Worm (Caenorhabditis elegans) whole organism, young adult: Measurements from ENCODE around the gene T09F3.5.

ENCODE experiments used
- B0336.3 ChIP-seq: fragments of 200-800 bp; sonication (Bioruptor generic); IDR thresholded peaks from 2 replicates; pipeline ENCODE4 v1.3.6; 2022; ENCODE audit warnings: missing genetic modification characterization, missing compliant biosample characterization
- D2030.7 ChIP-seq: fragments of 200-800 bp; sonication (Bioruptor generic); IDR thresholded peaks from 2 replicates; pipeline ENCODE4 v1.3.6; 2022; ENCODE audit warnings: missing genetic modification reagents, missing genetic modification characterization, missing compliant biosample characterization
- F49E8.2 ChIP-seq: sonication (generic microtip); optimal IDR thresholded peaks from 3 replicates; lab custom pipeline; 2017; ENCODE audit warnings: missing genetic modification characterization, mild to moderate bottlenecking, missing compliant biosample characterization, antibody characterized with exemption, moderate library complexity; ENCODE audit not compliant: insufficient read depth
- F52B5.7 ChIP-seq: sonication (generic microtip); optimal IDR thresholded peaks from 2 replicates; lab custom pipeline; 2016; ENCODE audit warnings: mild to moderate bottlenecking, missing genetic modification characterization, missing compliant biosample characterization
- Y79H2A.3 ChIP-seq: fragments of 200-800 bp; sonication (Bioruptor generic); conservative IDR thresholded peaks from 2 replicates; pipeline ENCODE4 v1.3.6; 2022; ENCODE audit warnings: missing genetic modification reagents, missing genetic modification characterization, missing compliant biosample characterization
- ama-1 ChIP-seq, 3 experiments: fragments of 150-350 bp in 1 of 3; sonication (generic microtip) in 2 of 3; optimal IDR thresholded peaks; 2 replicates each; lab custom pipeline; 2014 to 2018; ENCODE audit warnings: missing biosample characterization in 2 of 3, missing genetic modification characterization in 2 of 3, missing genetic modification reagents in 2 of 3
- aptf-2 ChIP-seq: fragments of 200-800 bp; sonication (Bioruptor generic); conservative IDR thresholded peaks from 2 replicates; pipeline ENCODE4 v1.3.6; 2022; ENCODE audit warnings: missing genetic modification reagents, missing genetic modification characterization, missing compliant biosample characterization
- atf-7 ChIP-seq: sonication (generic microtip); optimal IDR thresholded peaks from 2 replicates; lab custom pipeline; 2017; ENCODE audit warnings: mild to moderate bottlenecking, missing genetic modification characterization, missing compliant biosample characterization
- athp-1 ChIP-seq: sonication (generic microtip); optimal IDR thresholded peaks from 2 replicates; lab custom pipeline; 2017; ENCODE audit warnings: mild to moderate bottlenecking, missing genetic modification characterization, missing compliant biosample characterization
- attf-5 ChIP-seq: fragments of 200-800 bp; sonication (Bioruptor generic); optimal IDR thresholded peaks from 2 replicates; lab custom pipeline; 2018; ENCODE audit warnings: mild to moderate bottlenecking, missing genetic modification characterization, missing compliant biosample characterization
- bed-2 ChIP-seq: fragments of 200-800 bp; sonication (Bioruptor generic); IDR thresholded peaks from 2 replicates; pipeline ENCODE4 v1.3.6; 2022; ENCODE audit warnings: missing genetic modification reagents, missing genetic modification characterization, missing compliant biosample characterization
- ceh-91 ChIP-seq: fragments of 200-800 bp; sonication (Bioruptor generic); IDR thresholded peaks from 2 replicates; pipeline ENCODE4 v1.3.6; 2022; ENCODE audit warnings: missing genetic modification reagents, missing genetic modification characterization, missing compliant biosample characterization
- chd-7 ChIP-seq: sonication (generic microtip); optimal IDR thresholded peaks from 2 replicates; lab custom pipeline; 2016; ENCODE audit warnings: mild to moderate bottlenecking, missing genetic modification characterization, moderate library complexity, missing compliant biosample characterization
- die-1 ChIP-seq: sonication (generic microtip); optimal IDR thresholded peaks from 2 replicates; lab custom pipeline; 2016; ENCODE audit warnings: missing genotype, mild to moderate bottlenecking, missing genetic modification characterization, missing compliant biosample characterization
- dox-1 ChIP-seq: fragments of 200-800 bp; sonication (Bioruptor generic); IDR thresholded peaks from 2 replicates; pipeline ENCODE4 v1.3.6; 2022; ENCODE audit warnings: missing genetic modification reagents, missing genetic modification characterization, missing compliant biosample characterization
- egl-18 ChIP-seq: fragments of 200-800 bp; sonication (Bioruptor generic); IDR thresholded peaks from 2 replicates; pipeline ENCODE4 v1.3.6; 2022; ENCODE audit warnings: missing genetic modification reagents, missing genetic modification characterization, missing compliant biosample characterization
- egl-44 ChIP-seq: fragments of 200-800 bp; sonication (Bioruptor generic); IDR thresholded peaks from 2 replicates; pipeline ENCODE4 v1.3.6; 2022; ENCODE audit warnings: missing genetic modification reagents, missing genetic modification characterization, missing compliant biosample characterization
- ets-4 ChIP-seq: fragments of 200-800 bp; sonication (Bioruptor generic); optimal IDR thresholded peaks from 2 replicates; lab custom pipeline; 2018; ENCODE audit warnings: mild to moderate bottlenecking, missing genetic modification characterization, missing compliant biosample characterization
- him-1 ChIP-seq: sonication (generic microtip); optimal IDR thresholded peaks from 2 replicates; lab custom pipeline; 2016; ENCODE audit warnings: missing genotype, missing genetic modification reagents, missing genetic modification characterization, missing compliant biosample characterization
- hmg-1.2 ChIP-seq: fragments of 200-800 bp; sonication (Bioruptor generic); IDR thresholded peaks from 2 replicates; pipeline ENCODE4 v1.3.6; 2022; ENCODE audit warnings: missing genetic modification reagents, missing genetic modification characterization, missing compliant biosample characterization
- hsf-1 ChIP-seq: fragments of 200-800 bp; sonication (Bioruptor generic); IDR thresholded peaks from 2 replicates; pipeline ENCODE4 v1.3.6; 2022; ENCODE audit warnings: missing genetic modification reagents, missing genetic modification characterization, missing compliant biosample characterization
- let-526 ChIP-seq: fragments of 200-800 bp; sonication (Bioruptor generic); IDR thresholded peaks from 2 replicates; pipeline ENCODE4 v1.3.6; 2022; ENCODE audit warnings: missing genetic modification reagents, missing genetic modification characterization, missing compliant biosample characterization
- let-607 ChIP-seq, 2 experiments: fragments of 200-800 bp in 1 of 2; sonication (Bioruptor generic) in 1 of 2; sonication (generic microtip) in 1 of 2; optimal IDR thresholded peaks; 2 replicates each; lab custom pipeline; 2016 to 2018; ENCODE audit warnings: mild to moderate bottlenecking in 2 of 2, missing compliant biosample characterization in 2 of 2, missing genetic modification characterization in 2 of 2, moderate library complexity in 2 of 2, missing genotype in 1 of 2
- lin-35 ChIP-seq, 3 experiments: fragments of 150-350 bp in 2 of 3; sonication (generic microtip) in 1 of 3; optimal IDR thresholded peaks; 2 replicates each; lab custom pipeline; 2014 to 2018; ENCODE audit warnings: missing biosample characterization in 3 of 3, missing genetic modification characterization in 3 of 3, missing genetic modification reagents in 3 of 3
- lin-40 ChIP-seq: sonication (generic microtip); optimal IDR thresholded peaks from 2 replicates; lab custom pipeline; 2016; ENCODE audit warnings: missing genetic modification characterization, mild to moderate bottlenecking, missing compliant biosample characterization, missing genotype, missing genetic modification reagents
- lin-54 ChIP-seq: fragments of 200-800 bp; sonication (Bioruptor generic); optimal IDR thresholded peaks from 2 replicates; lab custom pipeline; 2018; ENCODE audit warnings: mild to moderate bottlenecking, missing genetic modification characterization, missing compliant biosample characterization
- lir-1 ChIP-seq: fragments of 200-800 bp; sonication (Bioruptor generic); conservative IDR thresholded peaks from 2 replicates; pipeline ENCODE4 v1.3.6; 2022; ENCODE audit warnings: missing genetic modification reagents, missing genetic modification characterization, missing compliant biosample characterization
- lsl-1 ChIP-seq: fragments of 200-800 bp; sonication (Bioruptor generic); optimal IDR thresholded peaks from 2 replicates; lab custom pipeline; 2018; ENCODE audit warnings: mild to moderate bottlenecking, missing genetic modification characterization, moderate library complexity, missing compliant biosample characterization
- madf-10 ChIP-seq: sonication (generic microtip); optimal IDR thresholded peaks from 2 replicates; lab custom pipeline; 2016; ENCODE audit warnings: mild to moderate bottlenecking, missing genetic modification characterization, missing compliant biosample characterization
- madf-3 ChIP-seq: fragments of 200-800 bp; sonication (Bioruptor generic); IDR thresholded peaks from 2 replicates; pipeline ENCODE4 v1.3.6; 2022; ENCODE audit warnings: missing genetic modification reagents, missing genetic modification characterization, missing compliant biosample characterization
- madf-6 ChIP-seq: fragments of 200-800 bp; sonication (Bioruptor generic); IDR thresholded peaks from 2 replicates; pipeline ENCODE4 v1.3.6; 2022; ENCODE audit warnings: missing genetic modification reagents, missing genetic modification characterization, missing compliant biosample characterization
- mcd-1 ChIP-seq: fragments of 200-800 bp; sonication (Bioruptor generic); IDR thresholded peaks from 2 replicates; pipeline ENCODE4 v1.3.6; 2022; ENCODE audit warnings: missing genetic modification reagents, missing genetic modification characterization, missing compliant biosample characterization
- mes-4 ChIP-seq: sonication (generic microtip); optimal IDR thresholded peaks from 2 replicates; lab custom pipeline; 2016; ENCODE audit warnings: missing genotype, missing genetic modification characterization, missing compliant biosample characterization
- nfyb-1 ChIP-seq: fragments of 200-800 bp; sonication (Bioruptor generic); IDR thresholded peaks from 2 replicates; pipeline ENCODE4 v1.3.6; 2022; ENCODE audit warnings: missing genetic modification reagents, missing genetic modification characterization, missing compliant biosample characterization
- nhr-27 ChIP-seq: fragments of 200-800 bp; sonication (Bioruptor generic); optimal IDR thresholded peaks from 2 replicates; lab custom pipeline; 2018; ENCODE audit warnings: mild to moderate bottlenecking, missing genetic modification characterization, moderate library complexity, missing compliant biosample characterization
- pbrm-1 ChIP-seq: fragments of 200-800 bp; sonication (Bioruptor generic); IDR thresholded peaks from 2 replicates; pipeline ENCODE4 v1.3.6; 2022; ENCODE audit warnings: missing genetic modification reagents, missing genetic modification characterization, missing compliant biosample characterization
- pha-4 ChIP-seq: fragments of 150-350 bp; sonication (generic microtip); optimal IDR thresholded peaks from 2 replicates; lab custom pipeline; 2014; ENCODE audit warnings: missing biosample characterization, missing genetic modification reagents, missing genetic modification characterization
- rpc-1 ChIP-seq, 2 experiments: fragments of 150-350 bp in 1 of 2; sonication (generic microtip) in 1 of 2; optimal IDR thresholded peaks; 2 replicates each; lab custom pipeline; 2014 to 2018; ENCODE audit warnings: missing biosample characterization in 1 of 2, missing genetic modification characterization in 1 of 2, missing genetic modification reagents in 1 of 2, missing genotype in 1 of 2
- somi-1 ChIP-seq: fragments of 200-800 bp; sonication (Bioruptor generic); optimal IDR thresholded peaks from 2 replicates; lab custom pipeline; 2018; ENCODE audit warnings: mild to moderate bottlenecking, missing genetic modification characterization, missing compliant biosample characterization
- tbp1 ChIP-seq: fragments of 200-800 bp; sonication (Bioruptor generic); optimal IDR thresholded peaks from 2 replicates; lab custom pipeline; 2018; ENCODE audit warnings: mild to moderate bottlenecking, missing genetic modification characterization, missing compliant biosample characterization
- tlf-1 ChIP-seq: fragments of 200-800 bp; sonication (Bioruptor generic); optimal IDR thresholded peaks from 2 replicates; lab custom pipeline; 2018; ENCODE audit warnings: mild to moderate bottlenecking, missing genetic modification characterization, missing compliant biosample characterization
- zfh-2 ChIP-seq: fragments of 200-800 bp; sonication (Bioruptor generic); conservative IDR thresholded peaks from 2 replicates; pipeline ENCODE4 v1.3.6; 2022; ENCODE audit warnings: missing genetic modification reagents, missing genetic modification characterization, missing compliant biosample characterization
- ztf-18 ChIP-seq: sonication (generic microtip); optimal IDR thresholded peaks from 2 replicates; lab custom pipeline; 2016; ENCODE audit warnings: missing genotype, mild to moderate bottlenecking, missing genetic modification characterization, missing compliant biosample characterization
- ztf-22 ChIP-seq: fragments of 200-800 bp; sonication (Bioruptor generic); optimal IDR thresholded peaks from 2 replicates; lab custom pipeline; 2018; ENCODE audit warnings: mild to moderate bottlenecking, missing genetic modification characterization, moderate library complexity, missing compliant biosample characterization
- ztf-26 ChIP-seq: sonication (generic microtip); optimal IDR thresholded peaks from 2 replicates; lab custom pipeline; 2017; ENCODE audit warnings: missing genetic modification characterization, missing compliant biosample characterization
- ztf-28 ChIP-seq: fragments of 200-800 bp; sonication (Bioruptor generic); IDR thresholded peaks from 2 replicates; pipeline ENCODE4 v1.3.6; 2022; ENCODE audit warnings: missing genetic modification reagents, missing genetic modification characterization, missing compliant biosample characterization
- ztf-3 ChIP-seq: fragments of 200-800 bp; sonication (Bioruptor generic); optimal IDR thresholded peaks from 2 replicates; lab custom pipeline; 2018; ENCODE audit warnings: mild to moderate bottlenecking, missing genetic modification characterization, missing compliant biosample characterization

The T09F3.5 gene

DNA sequence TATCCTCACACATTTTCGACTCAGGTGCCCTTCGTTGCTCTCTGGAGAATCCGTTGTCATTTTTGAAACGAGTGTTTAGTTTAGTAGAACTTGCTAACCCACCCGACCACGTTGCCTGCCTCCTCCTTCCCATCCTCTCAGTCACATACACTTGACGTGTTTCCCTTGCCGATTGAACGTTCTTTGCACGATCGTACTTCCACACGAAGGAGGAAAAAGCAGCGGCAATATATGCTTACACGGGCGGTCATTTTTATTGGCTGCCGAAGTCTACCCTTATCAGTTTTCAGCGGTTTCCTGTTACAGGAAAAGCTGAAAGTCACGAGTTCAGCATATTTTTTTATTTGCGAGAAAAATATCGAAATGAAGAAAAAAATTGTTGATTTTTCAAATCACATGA lies 6.9 kb upstream of the T09F3.5 start:
- TF ChIP-seq nhr-27 (tag; lab: Kevin White, UChicago), result no peak
- TF ChIP-seq attf-5 (GFP tag; lab: Kevin White, UChicago), result peak; percentile 23
- TF ChIP-seq hsf-1 (GFP tag; lab: Robert Waterston, UW), result no peak
- TF ChIP-seq ztf-22 (GFP tag; lab: Kevin White, UChicago), result peak; percentile 23
- no peak for TF ChIP-seq lsl-1 (GFP tag; lab: Kevin White, UChicago)
- TF ChIP-seq madf-3 (GFP tag; lab: Robert Waterston, UW), result no peak
- no peak for TF ChIP-seq rpc-1 (optimal IDR thresholded peaks at IDR 0.05; lab: Kevin White, UChicago)
- TF ChIP-seq rpc-1 (tag; optimal IDR thresholded peaks at IDR 0.05; lab: Kevin White, UChicago), result no peak
- peak; percentile 32 for TF ChIP-seq lin-54
- TF ChIP-seq hmg-1.2 (GFP tag; lab: Robert Waterston, UW), result no peak
- no peak for TF ChIP-seq pha-4
- TF ChIP-seq die-1 (tag; lab: Kevin White, UChicago), result no peak
- peak; percentile 9 for TF ChIP-seq tlf-1 (GFP tag; lab: Kevin White, UChicago)
- TF ChIP-seq nfyb-1, result peak; percentile 83; the same call in 1 of the 2 replicates
- no peak for TF ChIP-seq Y79H2A.3 (GFP tag; lab: Robert Waterston, UW)
- peak; percentile 57 for TF ChIP-seq ets-4
- TF ChIP-seq aptf-2 (GFP tag; lab: Robert Waterston, UW), result no peak
- TF ChIP-seq bed-2 (GFP tag; lab: Robert Waterston, UW), result no peak
- peak; percentile 36 for TF ChIP-seq atf-7 (tag; lab: Kevin White, UChicago)
- 0 out of 2 replicates have a peak, but pooled peaks have one; percentile 40 for TF ChIP-seq B0336.3 (GFP tag; lab: Robert Waterston, UW)
- TF ChIP-seq madf-10 (tag; lab: Kevin White, UChicago), result peak; percentile 41
- TF ChIP-seq madf-6 (GFP tag; lab: Robert Waterston, UW), result 0 out of 2 replicates have a peak, but pooled peaks have one; percentile 15
- no peak for TF ChIP-seq ztf-3 (GFP tag; lab: Kevin White, UChicago)
- no peak for TF ChIP-seq athp-1
- peak; percentile 47 for TF ChIP-seq somi-1
- TF ChIP-seq pbrm-1 (GFP tag; lab: Robert Waterston, UW), result 0 out of 2 replicates have a peak, but pooled peaks have one; percentile 13
- TF ChIP-seq egl-44 (GFP tag; lab: Robert Waterston, UW), result 0 out of 2 replicates have a peak, but pooled peaks have one; percentile 24
- no peak for TF ChIP-seq chd-7
- no peak for TF ChIP-seq egl-18 (GFP tag; lab: Robert Waterston, UW)
- TF ChIP-seq mes-4 (tag; lab: Kevin White, UChicago), result no peak
- 0 out of 2 replicates have a peak, but pooled peaks have one; percentile 22 for TF ChIP-seq zfh-2 (GFP tag; lab: Robert Waterston, UW)
- no peak for TF ChIP-seq F52B5.7 (tag; lab: Kevin White, UChicago)
- TF ChIP-seq ztf-26, result no peak
- TF ChIP-seq lin-35 (GFP tag; optimal IDR thresholded peaks at IDR 0.05; lab: Kevin White, UChicago), result peak in 1 of 3 experiments; percentile 22
- no peak for TF ChIP-seq lir-1
- TF ChIP-seq tbp1 (GFP tag; lab: Kevin White, UChicago), result peak; percentile 35
- peak; percentile 66 to 71 for TF ChIP-seq let-607 (tag; optimal IDR thresholded peaks at IDR 0.05; lab: Kevin White, UChicago)
- TF ChIP-seq let-526 (GFP tag; lab: Robert Waterston, UW), result peak; percentile 56; the same call in 1 of the 2 replicates
- peak; percentile 23 for TF ChIP-seq ama-1 (optimal IDR thresholded peaks at IDR 0.05; lab: Kevin White, UChicago)
- TF ChIP-seq ama-1 (GFP tag; optimal IDR thresholded peaks at IDR 0.05; lab: Kevin White, UChicago), result no peak
- no peak for TF ChIP-seq F49E8.2
- no peak for TF ChIP-seq ztf-28 (GFP tag; lab: Robert Waterston, UW)
- TF ChIP-seq D2030.7 (GFP tag; lab: Robert Waterston, UW), result no peak
- no peak for TF ChIP-seq ceh-91 (GFP tag; lab: Robert Waterston, UW)
- TF ChIP-seq him-1, result no peak
- no peak for TF ChIP-seq ztf-18 (tag; lab: Kevin White, UChicago)
- TF ChIP-seq mcd-1 (GFP tag; lab: Robert Waterston, UW), result peak; percentile 38
- TF ChIP-seq dox-1 (GFP tag; lab: Robert Waterston, UW), result peak; percentile 59
- no peak for TF ChIP-seq lin-40 (tag; lab: Kevin White, UChicago)
